Fruit fly (Drosophila melanogaster) whole organism, embryonic: ENCODE results near the gene Nf-YA.

Experiments
- Adf1 ChIP-seq: fragments of 200-800 bp; sonication (Bioruptor generic); IDR thresholded peaks from 2 replicates; pipeline ENCODE4 v1.3.6; 2022; ENCODE audit warnings: missing biosample characterization, missing genetic modification characterization
- CG10267 ChIP-seq: fragments of 200-800 bp; sonication (Bioruptor generic); optimal IDR thresholded peaks from 2 replicates; lab custom pipeline; 2018; ENCODE audit warnings: missing biosample characterization, mild to moderate bottlenecking, missing genetic modification characterization, moderate library complexity
- CG15601 ChIP-seq: fragments of 200-800 bp; sonication (Bioruptor generic); optimal IDR thresholded peaks from 3 replicates; lab custom pipeline; 2019; ENCODE audit warnings: missing biosample characterization, mild to moderate bottlenecking, missing genetic modification characterization, moderate library complexity
- CG1603 ChIP-seq: fragments of 200-800 bp; sonication (Bioruptor generic); optimal IDR thresholded peaks from 2 replicates; lab custom pipeline; 2019; ENCODE audit warnings: missing biosample characterization, mild to moderate bottlenecking, missing genetic modification characterization, moderate library complexity
- CG2129 ChIP-seq: fragments of 200-800 bp; sonication (Bioruptor generic); IDR thresholded peaks from 2 replicates; pipeline ENCODE4 v1.3.6; 2022; ENCODE audit warnings: missing biosample characterization, missing genetic modification characterization; ENCODE audit not compliant: partially characterized antibody
- CG3281 ChIP-seq: fragments of 200-800 bp; sonication (Bioruptor generic); optimal IDR thresholded peaks from 3 replicates; lab custom pipeline; 2017; ENCODE audit warnings: missing biosample characterization, mild to moderate bottlenecking, missing genetic modification characterization
- CG43689 ChIP-seq: fragments of 200-800 bp; sonication (Bioruptor generic); IDR thresholded peaks from 2 replicates; pipeline ENCODE4 v1.3.6; 2022; ENCODE audit warnings: missing biosample characterization, missing genetic modification characterization
- CG4730 ChIP-seq: fragments of 200-800 bp; sonication (Bioruptor generic); IDR thresholded peaks from 2 replicates; pipeline ENCODE4 v1.3.6; 2022; ENCODE audit warnings: missing biosample characterization, missing genetic modification characterization
- CG5180 ChIP-seq: fragments of 200-800 bp; sonication (Bioruptor generic); optimal IDR thresholded peaks from 3 replicates; lab custom pipeline; 2017; ENCODE audit warnings: missing biosample characterization, missing genetic modification characterization, mild to moderate bottlenecking, moderate library complexity, missing genetic modification reagents
- CG5245 ChIP-seq: fragments of 200-800 bp; sonication (Bioruptor generic); optimal IDR thresholded peaks from 3 replicates; lab custom pipeline; 2016; ENCODE audit warnings: missing biosample characterization, missing genetic modification characterization
- CG6689 ChIP-seq: fragments of 200-800 bp; sonication (Bioruptor generic); IDR thresholded peaks from 2 replicates; pipeline ENCODE4 v1.3.6; 2022; ENCODE audit warnings: missing biosample characterization, missing genetic modification characterization
- CG7372 ChIP-seq: fragments of 200-800 bp; sonication (Bioruptor generic); IDR thresholded peaks from 2 replicates; pipeline ENCODE4 v1.3.6; 2022; ENCODE audit warnings: missing biosample characterization, missing genetic modification characterization
- CG7556 ChIP-seq: fragments of 200-800 bp; sonication (Bioruptor generic); optimal IDR thresholded peaks from 2 replicates; lab custom pipeline; 2017; ENCODE audit warnings: missing biosample characterization, mild to moderate bottlenecking, missing genetic modification characterization
- CG9609 ChIP-seq: fragments of 200-800 bp; sonication (Bioruptor generic); optimal IDR thresholded peaks from 3 replicates; lab custom pipeline; 2016; ENCODE audit warnings: missing biosample characterization, missing genetic modification characterization
- CG9727 ChIP-seq: fragments of 200-800 bp; sonication (Bioruptor generic); optimal IDR thresholded peaks from 3 replicates; lab custom pipeline; 2017; ENCODE audit warnings: missing biosample characterization, mild to moderate bottlenecking, missing genetic modification characterization
- D19B ChIP-seq: fragments of 200-800 bp; sonication (Bioruptor generic); optimal IDR thresholded peaks from 2 replicates; lab custom pipeline; 2017; ENCODE audit warnings: missing biosample characterization, mild to moderate bottlenecking, missing genetic modification characterization
- Dip3 ChIP-seq: fragments of 200-800 bp; sonication (Bioruptor generic); optimal IDR thresholded peaks from 3 replicates; lab custom pipeline; 2016; ENCODE audit warnings: missing biosample characterization, missing genetic modification characterization
- Elba2 ChIP-seq: fragments of 200-800 bp; sonication (Bioruptor generic); optimal IDR thresholded peaks from 3 replicates; lab custom pipeline; 2016; ENCODE audit warnings: missing biosample characterization, missing genetic modification characterization
- GATAe ChIP-seq: fragments of 200-800 bp; sonication (Bioruptor generic); conservative IDR thresholded peaks from 2 replicates; pipeline ENCODE4 v1.3.6; 2022; ENCODE audit warnings: missing biosample characterization, missing genetic modification characterization
- NK7.1 ChIP-seq: fragments of 200-800 bp; sonication (Bioruptor generic); optimal IDR thresholded peaks from 3 replicates; lab custom pipeline; 2016; ENCODE audit warnings: missing biosample characterization, missing genetic modification characterization
- Nf-YA ChIP-seq: fragments of 200-800 bp; sonication (Bioruptor generic); IDR thresholded peaks from 2 replicates; pipeline ENCODE4 v1.3.6; 2022; ENCODE audit warnings: missing biosample characterization, missing genetic modification characterization
- Ravus ChIP-seq: fragments of 200-800 bp; sonication (Bioruptor generic); IDR thresholded peaks from 2 replicates; pipeline ENCODE4 v1.3.6; 2022; ENCODE audit warnings: missing biosample characterization, missing genetic modification characterization
- Rx ChIP-seq: fragments of 200-800 bp; sonication (Bioruptor generic); IDR thresholded peaks from 2 replicates; pipeline ENCODE4 v1.3.6; 2022; ENCODE audit warnings: missing biosample characterization, missing genetic modification characterization
- Six4 ChIP-seq: fragments of 200-800 bp; sonication (Bioruptor generic); optimal IDR thresholded peaks from 2 replicates; lab custom pipeline; 2016; ENCODE audit warnings: missing biosample characterization, missing genetic modification characterization
- ap ChIP-seq: fragments of 200-800 bp; sonication (Bioruptor generic); IDR thresholded peaks from 2 replicates; pipeline ENCODE4 v1.3.6; 2022; ENCODE audit warnings: missing biosample characterization, missing genetic modification characterization
- bigmax ChIP-seq: fragments of 200-800 bp; sonication (Bioruptor generic); optimal IDR thresholded peaks from 2 replicates; lab custom pipeline; 2018; ENCODE audit warnings: missing biosample characterization, mild to moderate bottlenecking, missing genetic modification characterization
- crc ChIP-seq: fragments of 200-800 bp; sonication (Bioruptor generic); optimal IDR thresholded peaks from 2 replicates; lab custom pipeline; 2016; ENCODE audit warnings: missing biosample characterization, missing genetic modification characterization
- dmrt11E ChIP-seq: fragments of 200-800 bp; sonication (Bioruptor generic); optimal IDR thresholded peaks from 3 replicates; lab custom pipeline; 2018; ENCODE audit warnings: missing biosample characterization, mild to moderate bottlenecking, missing genetic modification characterization, moderate library complexity
- ems ChIP-seq: fragments of 200-800 bp; sonication (Bioruptor generic); optimal IDR thresholded peaks from 3 replicates; lab custom pipeline; 2016; ENCODE audit warnings: missing biosample characterization, missing genetic modification characterization
- en ChIP-seq: fragments of 200-800 bp; sonication (Bioruptor generic); optimal IDR thresholded peaks from 2 replicates; lab custom pipeline; 2016; ENCODE audit warnings: missing biosample characterization, missing genetic modification characterization
- esg ChIP-seq: fragments of 200-800 bp; sonication (Bioruptor generic); conservative IDR thresholded peaks from 2 replicates; pipeline ENCODE4 v1.3.6; 2022; ENCODE audit warnings: missing biosample characterization, missing genetic modification characterization
- fru ChIP-seq: fragments of >200 bp; optimal IDR thresholded peaks from 2 replicates; lab custom pipeline; 2017
- grn ChIP-seq: fragments of 200-800 bp; sonication (Bioruptor generic); optimal IDR thresholded peaks from 3 replicates; lab custom pipeline; 2017; ENCODE audit warnings: missing biosample characterization, missing genetic modification characterization
- gt ChIP-seq: fragments of 200-800 bp; sonication (Bioruptor generic); IDR thresholded peaks from 2 replicates; pipeline ENCODE4 v1.3.6; 2022; ENCODE audit warnings: missing biosample characterization, missing genetic modification characterization
- her ChIP-seq: fragments of 200-800 bp; sonication (Bioruptor generic); optimal IDR thresholded peaks from 2 replicates; lab custom pipeline; 2016; ENCODE audit warnings: missing biosample characterization, missing genetic modification characterization
- kah ChIP-seq: fragments of 200-800 bp; sonication (Bioruptor generic); optimal IDR thresholded peaks from 2 replicates; lab custom pipeline; 2018; ENCODE audit warnings: missing biosample characterization, mild to moderate bottlenecking, missing genetic modification characterization
- klu ChIP-seq: fragments of 200-800 bp; sonication (Bioruptor generic); IDR thresholded peaks from 2 replicates; pipeline ENCODE4 v1.3.6; 2022; ENCODE audit warnings: missing biosample characterization, missing genetic modification characterization
- lilli ChIP-seq: fragments of 200-800 bp; sonication (Bioruptor generic); optimal IDR thresholded peaks from 3 replicates; lab custom pipeline; 2016; ENCODE audit warnings: missing biosample characterization, missing genetic modification characterization
- lmd ChIP-seq: fragments of 200-800 bp; sonication (Bioruptor generic); IDR thresholded peaks from 2 replicates; pipeline ENCODE4 v1.3.6; 2022; ENCODE audit warnings: missing biosample characterization, missing genetic modification characterization
- lola ChIP-seq, 3 experiments: fragments of >200 bp in 2 of 3; fragments of 200-800 bp in 1 of 3; sonication (Bioruptor generic) in 1 of 3; optimal IDR thresholded peaks; 2 replicates each; lab custom pipeline; 2017 to 2019; ENCODE audit warnings: missing biosample characterization in 3 of 3, missing genetic modification characterization in 3 of 3, mild to moderate bottlenecking in 1 of 3, moderate library complexity in 1 of 3
- mirr ChIP-seq: fragments of 200-800 bp; sonication (Bioruptor generic); optimal IDR thresholded peaks from 3 replicates; lab custom pipeline; 2018; ENCODE audit warnings: missing biosample characterization, mild to moderate bottlenecking, missing genetic modification characterization
- prd ChIP-seq, 3 experiments: fragments of >200 bp in 2 of 3; fragments of 200-800 bp in 1 of 3; sonication (Bioruptor generic) in 1 of 3; optimal IDR thresholded peaks in 2 of 3; IDR thresholded peaks in 1 of 3; 2 replicates in 2 of 3; 3 replicates in 1 of 3; pipeline versions ENCODE4 v1.3.6 to Lab custom; 2017 to 2022; ENCODE audit warnings: missing biosample characterization in 1 of 3, missing genetic modification characterization in 1 of 3
- seq ChIP-seq: fragments of 200-800 bp; sonication (Bioruptor generic); IDR thresholded peaks from 2 replicates; pipeline ENCODE4 v1.3.6; 2022; ENCODE audit warnings: missing biosample characterization, missing genetic modification characterization
- sisA ChIP-seq: fragments of 200-800 bp; sonication (Bioruptor generic); IDR thresholded peaks from 2 replicates; pipeline ENCODE4 v1.3.6; 2022; ENCODE audit warnings: missing biosample characterization, missing genetic modification characterization
- stc ChIP-seq: fragments of 200-800 bp; sonication (Bioruptor generic); IDR thresholded peaks from 2 replicates; pipeline ENCODE4 v1.3.6; 2022; ENCODE audit warnings: missing biosample characterization, missing genetic modification characterization
- stwl ChIP-seq: fragments of 200-800 bp; sonication (Bioruptor generic); optimal IDR thresholded peaks from 3 replicates; lab custom pipeline; 2018; ENCODE audit warnings: missing biosample characterization, mild to moderate bottlenecking, missing genetic modification characterization, moderate library complexity
- sug ChIP-seq: fragments of 200-800 bp; optimal IDR thresholded peaks from 2 replicates; lab custom pipeline; 2019; ENCODE audit warnings: missing biosample characterization, mild to moderate bottlenecking, missing genetic modification characterization, moderate library complexity
- tap ChIP-seq: fragments of 200-800 bp; optimal IDR thresholded peaks from 3 replicates; lab custom pipeline; 2019; ENCODE audit warnings: missing biosample characterization, mild to moderate bottlenecking, missing genetic modification characterization, moderate library complexity
- tin ChIP-seq: fragments of 200-800 bp; sonication (Bioruptor generic); optimal IDR thresholded peaks from 3 replicates; lab custom pipeline; 2016; ENCODE audit warnings: missing biosample characterization, missing genetic modification characterization
- ttk ChIP-seq: fragments of 200-800 bp; sonication (Bioruptor generic); IDR thresholded peaks from 2 replicates; pipeline ENCODE4 v2.1.2; 2022; ENCODE audit warnings: missing biosample characterization, missing genetic modification characterization

The Nf-YA gene

dm6 chr3L:9410754-9411423, 31.2 kb downstream of the Nf-YA start, which contains the start of the genes CG4022 and Cpsf5 (continued):
- TF ChIP-seq CG9727 (peak; percentile 84), esg (GFP tag; lab: Robert Waterston, UW) (peak; percentile 79), bigmax (GFP tag; lab: Kevin White, UChicago) (peak; percentile 34), CG7372 (GFP tag; lab: Robert Waterston, UW) (peak; percentile 84), Six4 (GFP tag; lab: Kevin White, UChicago) (peak; percentile 69), Ravus (peak; percentile 25; the same call in 1 of the 2 replicates), grn (peak; percentile 35), CG6689 (GFP tag; lab: Robert Waterston, UW) (peak; percentile 79), NK7.1 (no peak), mirr (GFP tag; lab: Kevin White, UChicago) (peak; percentile 48), Nf-YA (peak; percentile 71), lilli (GFP tag; lab: Kevin White, UChicago) (peak; percentile 90), Rx (GFP tag; lab: Robert Waterston, UW) (peak; percentile 38; the same call in 1 of the 2 replicates), CG43689 (GFP tag; lab: Robert Waterston, UW) (peak; percentile 71; the same call in 1 of the 2 replicates), sug (tag; lab: Kevin White, UChicago) (peak; percentile 89), tap (peak; percentile 81), CG2129 (GFP tag; lab: Robert Waterston, UW) (no peak), CG3281 (GFP tag; lab: Kevin White, UChicago) (peak; percentile 79), D19B (GFP tag; lab: Kevin White, UChicago) (peak; percentile 45), tin (GFP tag; lab: Kevin White, UChicago) (peak; percentile 81), sisA (GFP tag; lab: Robert Waterston, UW) (peak; percentile 82), ap (peak; percentile 56), her (GFP tag; lab: Kevin White, UChicago) (no peak), Adf1 (peak; percentile 61; the same call in 1 of the 2 replicates), seq (GFP tag; lab: Robert Waterston, UW) (peak; percentile 74), CG4730 (GFP tag; lab: Robert Waterston, UW) (peak; percentile 62), lmd (GFP tag; lab: Robert Waterston, UW) (peak; percentile 81), crc (GFP tag; lab: Kevin White, UChicago) (no peak), CG1603 (tag; lab: Kevin White, UChicago) (peak; percentile 64), stc (GFP tag; lab: Robert Waterston, UW) (peak; percentile 78), Dip3 (peak; percentile 53), CG9609 (GFP tag; lab: Kevin White, UChicago) (peak; percentile 50), gt (GFP tag; lab: Robert Waterston, UW) (peak; percentile 40; the same call in 1 of the 2 replicates), CG10267 (tag; lab: Kevin White, UChicago) (peak; percentile 81), klu (peak; percentile 77), CG5245 (GFP tag; lab: Kevin White, UChicago) (peak; percentile 65), fru (no peak), ems (peak; percentile 70), dmrt11E (tag; lab: Kevin White, UChicago) (peak; percentile 86), lola (GFP tag; optimal IDR thresholded peaks at IDR 0.05; lab: Kevin White, UChicago) (peak in 1 of 3 experiments; percentile 84), CG15601 (tag; lab: Kevin White, UChicago) (peak; percentile 86), CG7556 (GFP tag; lab: Kevin White, UChicago) (peak; percentile 78), kah (GFP tag; lab: Kevin White, UChicago) (peak; percentile 22), stwl (tag; lab: Kevin White, UChicago) (peak; percentile 73), GATAe (GFP tag; lab: Robert Waterston, UW) (no peak), ttk (peak; percentile 77), en (no peak), prd (optimal IDR thresholded peaks at IDR 0.05; lab: Kevin White, UChicago) (no peak), prd (GFP tag; IDR thresholded peaks at IDR 0.05; lab: Robert Waterston, UW) (peak; percentile 84), CG5180 (GFP tag; lab: Kevin White, UChicago) (no peak), Elba2 (peak; percentile 63)
